Worm (Caenorhabditis elegans) whole organism, L1 larva: ENCODE results near the gene T04F8.2.

ENCODE experiments used
- Y116A8C.19 ChIP-seq: sonication (generic microtip); optimal IDR thresholded peaks from 2 replicates; lab custom pipeline; 2016; ENCODE audit warnings: missing compliant biosample characterization, missing genetic modification characterization, borderline replicate concordance
- aly-2 ChIP-seq: fragments of 150-350 bp; optimal IDR thresholded peaks from 2 replicates; lab custom pipeline; 2014; ENCODE audit warnings: missing biosample characterization, missing genetic modification characterization
- ceh-63 ChIP-seq: fragments of 200-800 bp; sonication (Bioruptor generic); optimal IDR thresholded peaks from 2 replicates; lab custom pipeline; 2018; ENCODE audit warnings: mild to moderate bottlenecking, missing genetic modification characterization, missing compliant biosample characterization
- ceh-8 ChIP-seq: fragments of 200-800 bp; sonication (Bioruptor generic); optimal IDR thresholded peaks from 2 replicates; lab custom pipeline; 2018; ENCODE audit warnings: mild to moderate bottlenecking, missing genetic modification characterization, moderate library complexity, missing compliant biosample characterization
- ceh-82 ChIP-seq, 3 experiments: fragments of 150-350 bp in 1 of 3; sonication (generic microtip) in 2 of 3; optimal IDR thresholded peaks; 2 replicates each; lab custom pipeline; 2014 to 2017; ENCODE audit warnings: missing biosample characterization in 3 of 3, missing genetic modification characterization in 3 of 3
- ceh-88 ChIP-seq: fragments of 200-800 bp; sonication (Bioruptor generic); IDR thresholded peaks from 2 replicates; pipeline ENCODE4 v1.3.6; 2022; ENCODE audit warnings: missing genetic modification characterization, missing compliant biosample characterization
- dsc-1 ChIP-seq: sonication (generic microtip); optimal IDR thresholded peaks from 2 replicates; lab custom pipeline; 2016; ENCODE audit warnings: mild to moderate bottlenecking, missing genetic modification characterization, missing compliant biosample characterization
- efl-1 ChIP-seq, 4 experiments: fragments of 150-350 bp; optimal IDR thresholded peaks in 3 of 4; peaks in 1 of 4; 1 replicate in 1 of 4; 2 replicates in 3 of 4; lab custom pipeline; 2014; ENCODE audit warnings: missing biosample characterization in 2 of 4, missing genetic modification characterization in 2 of 4, missing genetic modification reagents in 2 of 4
- efl-3 ChIP-seq: fragments of 200-800 bp; sonication (Bioruptor generic); optimal IDR thresholded peaks from 2 replicates; lab custom pipeline; 2018; ENCODE audit warnings: mild to moderate bottlenecking, missing genetic modification characterization, missing compliant biosample characterization
- elt-2 ChIP-seq: sonication (generic microtip); optimal IDR thresholded peaks from 2 replicates; lab custom pipeline; 2016; ENCODE audit warnings: missing genetic modification characterization, mild to moderate bottlenecking, inconsistent platforms, missing compliant biosample characterization, missing genetic modification reagents
- fkh-10 ChIP-seq: sonication (generic microtip); optimal IDR thresholded peaks from 2 replicates; lab custom pipeline; 2017; ENCODE audit warnings: missing biosample characterization, missing genetic modification reagents, missing genetic modification characterization
- fkh-4 ChIP-seq: sonication (generic microtip); optimal IDR thresholded peaks from 2 replicates; lab custom pipeline; 2016; ENCODE audit warnings: missing compliant biosample characterization, missing genetic modification characterization, borderline replicate concordance
- fkh-8 ChIP-seq: sonication (generic microtip); optimal IDR thresholded peaks from 2 replicates; lab custom pipeline; 2016; ENCODE audit warnings: mild to moderate bottlenecking, missing genetic modification characterization, missing compliant biosample characterization
- grh-1 ChIP-seq: fragments of 200-800 bp; sonication (Bioruptor generic); IDR thresholded peaks from 2 replicates; pipeline ENCODE4 v1.3.6; 2022; ENCODE audit warnings: missing genetic modification reagents, missing genetic modification characterization, missing compliant biosample characterization
- irx-1 ChIP-seq: sonication (generic microtip); optimal IDR thresholded peaks from 2 replicates; lab custom pipeline; 2016; ENCODE audit warnings: missing genetic modification characterization, missing compliant biosample characterization
- isw-1 ChIP-seq: fragments of 200-800 bp; sonication (Bioruptor generic); IDR thresholded peaks from 2 replicates; pipeline ENCODE4 v1.3.6; 2022; ENCODE audit warnings: missing genetic modification characterization, missing compliant biosample characterization
- lin-13 ChIP-seq: fragments of 150-350 bp; optimal IDR thresholded peaks from 2 replicates; lab custom pipeline; 2014; ENCODE audit warnings: missing biosample characterization, missing genetic modification reagents, missing genetic modification characterization
- lin-14 ChIP-seq: fragments of 200-800 bp; sonication (Bioruptor generic); optimal IDR thresholded peaks from 2 replicates; lab custom pipeline; 2018; ENCODE audit warnings: mild to moderate bottlenecking, missing genetic modification characterization, moderate library complexity, missing compliant biosample characterization
- lir-3 ChIP-seq: sonication (generic microtip); optimal IDR thresholded peaks from 2 replicates; lab custom pipeline; 2016; ENCODE audit warnings: mild to moderate bottlenecking, missing genetic modification characterization, moderate library complexity, missing compliant biosample characterization; ENCODE audit not compliant: poor library complexity
- lsy-2 ChIP-seq, 2 experiments: fragments of 150-350 bp; optimal IDR thresholded peaks; 2 replicates each; lab custom pipeline; 2014; ENCODE audit warnings: missing biosample characterization in 2 of 2, missing genetic modification characterization in 2 of 2
- mab-9 ChIP-seq: fragments of 200-800 bp; sonication (Bioruptor generic); IDR thresholded peaks from 2 replicates; pipeline ENCODE4 v1.3.6; 2022; ENCODE audit warnings: missing genetic modification reagents, missing genetic modification characterization, missing compliant biosample characterization
- mdl-1 ChIP-seq, 2 experiments: fragments of 150-350 bp; optimal IDR thresholded peaks; 2 replicates each; lab custom pipeline; 2014 to 2017; ENCODE audit warnings: missing biosample characterization in 2 of 2, missing genetic modification characterization in 2 of 2, inconsistent platforms in 1 of 2
- mep-1 ChIP-seq: fragments of 150-350 bp; optimal IDR thresholded peaks from 2 replicates; lab custom pipeline; 2014; ENCODE audit warnings: missing biosample characterization, missing genetic modification characterization
- nhr-19 ChIP-seq: fragments of 200-800 bp; sonication (Bioruptor generic); conservative IDR thresholded peaks from 2 replicates; pipeline ENCODE4 v1.3.6; 2022; ENCODE audit warnings: missing genetic modification characterization, missing compliant biosample characterization
- nhr-20 ChIP-seq: sonication (generic microtip); optimal IDR thresholded peaks from 2 replicates; lab custom pipeline; 2016; ENCODE audit warnings: mild to moderate bottlenecking, missing genetic modification characterization, missing compliant biosample characterization
- nhr-28 ChIP-seq: fragments of 150-350 bp; optimal IDR thresholded peaks from 2 replicates; lab custom pipeline; 2014; ENCODE audit warnings: missing biosample characterization, missing genetic modification characterization
- nhr-47 ChIP-seq: sonication (generic microtip); optimal IDR thresholded peaks from 2 replicates; lab custom pipeline; 2016; ENCODE audit warnings: mild to moderate bottlenecking, missing genetic modification characterization, moderate library complexity, missing compliant biosample characterization
- nhr-71 ChIP-seq: sonication (generic microtip); optimal IDR thresholded peaks from 2 replicates; lab custom pipeline; 2016; ENCODE audit warnings: mild to moderate bottlenecking, missing genetic modification characterization, moderate library complexity, missing compliant biosample characterization
- nhr-85 ChIP-seq: sonication (generic microtip); peaks from one replicate; lab custom pipeline; 2016; ENCODE audit warnings: missing genetic modification characterization, inconsistent platforms, missing compliant biosample characterization
- nhr-90 ChIP-seq: sonication (generic microtip); optimal IDR thresholded peaks from 2 replicates; lab custom pipeline; 2016; ENCODE audit warnings: mild to moderate bottlenecking, missing genetic modification characterization, missing compliant biosample characterization; ENCODE audit not compliant: poor library complexity
- pax-3 ChIP-seq: fragments of 200-800 bp; sonication (Bioruptor generic); optimal IDR thresholded peaks from 2 replicates; lab custom pipeline; 2018; ENCODE audit warnings: mild to moderate bottlenecking, missing genetic modification characterization, moderate library complexity, missing compliant biosample characterization
- rnt-1 ChIP-seq: sonication (generic microtip); optimal IDR thresholded peaks from 2 replicates; lab custom pipeline; 2016; ENCODE audit warnings: mild to moderate bottlenecking, missing genetic modification characterization, moderate library complexity, missing compliant biosample characterization
- snu-23 ChIP-seq: sonication (generic microtip); optimal IDR thresholded peaks from 2 replicates; lab custom pipeline; 2016; ENCODE audit warnings: missing genetic modification characterization, missing compliant biosample characterization
- sup-37 ChIP-seq: fragments of 200-800 bp; sonication (Bioruptor generic); optimal IDR thresholded peaks from 2 replicates; lab custom pipeline; 2018; ENCODE audit warnings: mild to moderate bottlenecking, missing genetic modification characterization, missing compliant biosample characterization
- swsn-7 ChIP-seq: sonication (generic microtip); optimal IDR thresholded peaks from 2 replicates; lab custom pipeline; 2016; ENCODE audit warnings: missing genetic modification characterization, missing compliant biosample characterization
- tbx-2 ChIP-seq: sonication (generic microtip); optimal IDR thresholded peaks from 2 replicates; lab custom pipeline; 2016; ENCODE audit warnings: missing genetic modification characterization, missing compliant biosample characterization
- unc-86 ChIP-seq: sonication (generic microtip); optimal IDR thresholded peaks from 2 replicates; lab custom pipeline; 2016; ENCODE audit warnings: missing genetic modification characterization, missing compliant biosample characterization
- vab-15 ChIP-seq: sonication (generic microtip); optimal IDR thresholded peaks from 2 replicates; lab custom pipeline; 2017; ENCODE audit warnings: missing genotype, mild to moderate bottlenecking, missing genetic modification characterization, missing compliant biosample characterization
- xbp-1 ChIP-seq: sonication (generic microtip); optimal IDR thresholded peaks from 2 replicates; lab custom pipeline; 2016; ENCODE audit warnings: missing genetic modification characterization, missing compliant biosample characterization
- zip-4 ChIP-seq: fragments of 200-800 bp; sonication (Bioruptor generic); optimal IDR thresholded peaks from 2 replicates; lab custom pipeline; 2018; ENCODE audit warnings: mild to moderate bottlenecking, missing genetic modification characterization, moderate library complexity, missing compliant biosample characterization
- ztf-11 ChIP-seq, 2 experiments: sonication (generic microtip); optimal IDR thresholded peaks; 2 replicates each; lab custom pipeline; 2016 to 2017; ENCODE audit warnings: missing genetic modification characterization in 2 of 2, missing biosample characterization in 1 of 2, missing compliant biosample characterization in 1 of 2
- ztf-4 ChIP-seq: fragments of 150-350 bp; optimal IDR thresholded peaks from 2 replicates; lab custom pipeline; 2014; ENCODE audit warnings: missing biosample characterization, missing genetic modification characterization

T04F8.2 gene

DNA sequence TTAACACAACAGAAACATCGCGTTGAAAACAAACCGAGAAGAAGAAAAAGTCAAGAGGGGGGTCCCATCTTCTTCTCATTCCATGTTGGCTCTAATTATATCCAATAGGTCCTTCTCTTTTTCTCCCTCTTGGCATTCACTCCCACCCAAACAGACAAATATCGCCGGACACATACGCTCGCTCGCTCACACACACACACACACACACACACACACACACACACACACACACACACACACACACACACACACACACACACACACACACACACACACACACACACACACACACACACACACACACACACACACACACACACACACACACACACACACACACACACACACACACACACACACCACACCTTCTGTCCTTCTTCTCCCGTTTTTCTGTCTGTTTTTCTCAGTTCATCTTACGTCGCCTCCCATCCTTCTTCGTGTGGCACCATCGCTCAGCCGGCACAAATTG lies 12.6 kb downstream of the T04F8.2 start, which contains the start of gene sto-4:
sto-4 (plus strand) TSS at position 360 of the 469 bp plus-strand sequence.
- TF ChIP-seq elt-2 (tag; lab: Kevin White, UChicago) (peak; percentile 7), mab-9 (GFP tag; lab: Robert Waterston, UW) (peak; percentile 69), ceh-8 (GFP tag; lab: Kevin White, UChicago) (peak; percentile 95), sup-37 (GFP tag; lab: Kevin White, UChicago) (peak; percentile 81), grh-1 (GFP tag; lab: Robert Waterston, UW) (peak; percentile 78), nhr-85 (tag; lab: Kevin White, UChicago) (peak; percentile 99), vab-15 (peak; percentile 70), lin-14 (GFP tag; lab: Kevin White, UChicago) (peak; percentile 98), fkh-8 (tag; lab: Kevin White, UChicago) (peak; percentile 86), lsy-2 (tag; optimal IDR thresholded peaks at IDR 0.05; lab: Kevin White, UChicago) (peak; percentile 9 to 57), mdl-1 (tag; optimal IDR thresholded peaks at IDR 0.05; lab: Kevin White, UChicago) (peak in 1 of 2 experiments; percentile 21), lir-3 (peak; percentile 24), snu-23 (peak; percentile 38), isw-1 (peak; percentile 55), nhr-20 (tag; lab: Kevin White, UChicago) (peak; percentile 27), nhr-71 (tag; lab: Kevin White, UChicago) (peak; percentile 66), swsn-7 (tag; lab: Kevin White, UChicago) (peak; percentile 83), lin-13 (peak; percentile 38), xbp-1 (tag; lab: Kevin White, UChicago) (peak; percentile 69), zip-4 (GFP tag; lab: Kevin White, UChicago) (peak; percentile 83), nhr-90 (tag; lab: Kevin White, UChicago) (peak; percentile 77), fkh-4 (peak; percentile 50), tbx-2 (peak; percentile 75), dsc-1 (peak; percentile 68), nhr-47 (tag; lab: Kevin White, UChicago) (peak; percentile 89), irx-1 (tag; lab: Kevin White, UChicago) (peak; percentile 76), pax-3 (peak; percentile 92), efl-3 (peak; percentile 66), ceh-63 (GFP tag; lab: Kevin White, UChicago) (peak; percentile 93), ceh-88 (GFP tag; lab: Robert Waterston, UW) (peak; percentile 65), rnt-1 (tag; lab: Kevin White, UChicago) (peak; percentile 61), unc-86 (tag; lab: Kevin White, UChicago) (peak; percentile 90), nhr-19 (peak; percentile 75), ztf-4 (tag; lab: Kevin White, UChicago) (peak; percentile 55), ztf-11 (tag; optimal IDR thresholded peaks at IDR 0.05; lab: Kevin White, UChicago) (peak in 1 of 2 experiments; percentile 76)

DNA sequence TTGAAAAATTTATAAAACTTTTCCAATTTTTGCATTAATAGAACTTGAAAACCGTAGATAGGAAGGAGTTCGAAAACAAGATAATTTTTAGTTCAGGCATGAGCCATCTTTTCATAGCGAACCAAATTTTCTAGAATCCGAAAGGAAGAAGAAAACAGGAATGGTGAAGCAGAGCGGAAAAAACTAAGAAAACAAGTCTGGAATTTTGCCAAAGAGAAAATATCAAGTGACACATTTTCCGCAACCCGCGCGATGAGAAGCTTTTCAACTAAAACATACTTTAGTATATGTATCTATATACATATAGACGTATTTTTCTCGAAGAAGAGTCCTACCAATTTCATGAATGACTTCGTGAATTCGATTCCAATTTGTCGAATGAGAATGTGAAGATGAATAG lies 14.8 kb downstream of the T04F8.2 start:
- no peak for TF ChIP-seq elt-2 (tag; lab: Kevin White, UChicago)
- no peak for TF ChIP-seq efl-1 (optimal IDR thresholded peaks at IDR 0.05; lab: Kevin White, UChicago)
- peak in 1 of 2 experiments; percentile 66 for TF ChIP-seq efl-1 (GFP tag; optimal IDR thresholded peaks at IDR 0.05 in 1 of 2; lab: Kevin White, UChicago)

DNA sequence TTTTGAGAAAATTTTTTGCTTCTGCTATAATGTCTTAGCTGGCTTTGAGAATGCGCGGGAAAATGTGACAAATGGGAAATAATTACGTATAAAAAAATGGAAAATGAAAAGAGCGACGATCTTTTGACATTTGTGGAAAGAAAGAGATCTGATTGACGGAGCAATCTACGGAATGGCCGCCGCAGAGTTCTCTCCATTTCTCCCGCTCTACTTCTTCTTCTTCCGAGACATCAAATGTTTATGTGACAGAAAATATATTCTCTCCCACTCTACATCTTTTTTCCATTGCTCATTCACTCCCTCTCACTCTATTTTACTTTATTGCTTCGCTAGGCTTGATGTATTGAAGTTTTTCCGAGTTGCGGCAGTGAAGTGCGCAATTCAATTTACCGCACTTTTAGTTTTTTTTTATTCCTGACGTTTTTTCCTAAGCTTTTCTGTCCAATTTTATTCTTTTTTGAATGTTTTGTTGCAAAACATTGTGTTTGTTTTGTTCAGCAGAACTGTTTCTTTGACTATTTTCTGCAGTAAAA lies 15.8 kb downstream of the T04F8.2 start:
- TF ChIP-seq ceh-82 (tag; optimal IDR thresholded peaks at IDR 0.05; lab: Kevin White, UChicago): peak in 1 of 3 experiments; percentile 13
- TF ChIP-seq nhr-71 (tag; lab: Kevin White, UChicago): peak; percentile 50
- TF ChIP-seq sup-37 (GFP tag; lab: Kevin White, UChicago): no peak
- TF ChIP-seq snu-23: peak; percentile 15
- peak; percentile 11 for TF ChIP-seq fkh-8 (tag; lab: Kevin White, UChicago)
- no peak for TF ChIP-seq aly-2 (tag; lab: Kevin White, UChicago)
- TF ChIP-seq lsy-2 (tag; optimal IDR thresholded peaks at IDR 0.05; lab: Kevin White, UChicago): peak in 1 of 2 experiments; percentile 32
- TF ChIP-seq dsc-1: peak; percentile 13
- TF ChIP-seq fkh-10: peak; percentile 68
- TF ChIP-seq rnt-1 (tag; lab: Kevin White, UChicago): peak; percentile 18
- no peak for TF ChIP-seq Y116A8C.19 (tag; lab: Kevin White, UChicago)
- peak; percentile 81 for TF ChIP-seq lin-14 (GFP tag; lab: Kevin White, UChicago)
- TF ChIP-seq mep-1 (tag; lab: Kevin White, UChicago): peak; percentile 36
- no peak for TF ChIP-seq nhr-28 (tag; lab: Kevin White, UChicago)
